Worm (Caenorhabditis elegans) whole organism, L2 larva: ENCODE measurements around the gene lin-42.
"Not testable (repeated sequence)": the region's sequence is repeated elsewhere in the genome, so short reads cannot be mapped to it uniquely, and the experiment has no call there.

ENCODE experiments used
- C34F6.9 ChIP-seq: fragments of 150-350 bp; optimal IDR thresholded peaks from 2 replicates; lab custom pipeline; 2014; ENCODE audit warnings: missing biosample characterization, missing genetic modification characterization
- F13H6.1 ChIP-seq: sonication (generic microtip); optimal IDR thresholded peaks from 2 replicates; lab custom pipeline; 2016; ENCODE audit warnings: missing genetic modification characterization, missing compliant biosample characterization
- Y55F3AM.14 ChIP-seq: fragments of 200-800 bp; sonication (Bioruptor generic); optimal IDR thresholded peaks from 2 replicates; lab custom pipeline; 2018; ENCODE audit warnings: mild to moderate bottlenecking, missing genetic modification characterization, missing compliant biosample characterization
- aly-2 ChIP-seq: fragments of 150-350 bp; optimal IDR thresholded peaks from 2 replicates; lab custom pipeline; 2014; ENCODE audit warnings: missing biosample characterization, missing genetic modification characterization
- blmp-1 ChIP-seq: sonication (generic microtip); optimal IDR thresholded peaks from 2 replicates; lab custom pipeline; 2017; ENCODE audit warnings: missing genetic modification characterization, mild to moderate bottlenecking, missing compliant biosample characterization, antibody characterized with exemption, moderate library complexity; ENCODE audit not compliant: insufficient read depth
- crh-2 ChIP-seq: sonication (generic microtip); optimal IDR thresholded peaks from 2 replicates; lab custom pipeline; 2017; ENCODE audit warnings: missing biosample characterization, missing genetic modification characterization
- dmd-4 ChIP-seq: sonication (generic microtip); optimal IDR thresholded peaks from 2 replicates; lab custom pipeline; 2017; ENCODE audit warnings: missing biosample characterization, missing genetic modification characterization
- egl-27 ChIP-seq: sonication (generic microtip); optimal IDR thresholded peaks from 3 replicates; lab custom pipeline; 2017; ENCODE audit warnings: missing biosample characterization, missing genetic modification reagents, missing genetic modification characterization
- elt-1 ChIP-seq: fragments of 150-350 bp; optimal IDR thresholded peaks from 2 replicates; lab custom pipeline; 2014; ENCODE audit warnings: missing biosample characterization, missing genetic modification characterization
- elt-3 ChIP-seq: sonication (generic microtip); optimal IDR thresholded peaks from 2 replicates; lab custom pipeline; 2017; ENCODE audit warnings: missing biosample characterization, missing genetic modification characterization
- fos-1 ChIP-seq: fragments of 150-350 bp; optimal IDR thresholded peaks from 2 replicates; lab custom pipeline; 2014; ENCODE audit warnings: missing biosample characterization, missing genetic modification characterization
- gmeb-1 ChIP-seq: fragments of 150-350 bp; optimal IDR thresholded peaks from 2 replicates; lab custom pipeline; 2014; ENCODE audit warnings: missing biosample characterization, missing genetic modification characterization
- lin-11 ChIP-seq: fragments of 150-350 bp; sonication (generic microtip); optimal IDR thresholded peaks from 2 replicates; lab custom pipeline; 2014; ENCODE audit warnings: missing biosample characterization, missing genetic modification characterization, inconsistent platforms, mixed read lengths
- lin-13 ChIP-seq: fragments of 150-350 bp; optimal IDR thresholded peaks from 2 replicates; lab custom pipeline; 2014; ENCODE audit warnings: missing biosample characterization, missing genetic modification reagents, missing genetic modification characterization
- lin-39 ChIP-seq: fragments of 150-350 bp; optimal IDR thresholded peaks from 2 replicates; lab custom pipeline; 2014; ENCODE audit warnings: missing biosample characterization, missing genetic modification reagents, missing genetic modification characterization
- lsy-2 ChIP-seq, 2 experiments: fragments of 150-350 bp in 1 of 2; sonication (generic microtip) in 1 of 2; optimal IDR thresholded peaks; 2 replicates each; lab custom pipeline; 2014 to 2017; ENCODE audit warnings: missing biosample characterization in 2 of 2, missing genetic modification characterization in 2 of 2
- mab-5 ChIP-seq: fragments of 150-350 bp; optimal IDR thresholded peaks from 2 replicates; lab custom pipeline; 2014; ENCODE audit warnings: missing biosample characterization, missing genetic modification characterization
- mbf-1 ChIP-seq: sonication (generic microtip); optimal IDR thresholded peaks from 2 replicates; lab custom pipeline; 2017; ENCODE audit warnings: missing biosample characterization, missing genetic modification characterization
- mdl-1 ChIP-seq, 2 experiments: fragments of 150-350 bp in 1 of 2; sonication (generic microtip) in 1 of 2; optimal IDR thresholded peaks; 2 replicates each; lab custom pipeline; 2017; ENCODE audit warnings: missing biosample characterization in 2 of 2, missing genetic modification characterization in 2 of 2
- nhr-11 ChIP-seq: fragments of 150-350 bp; optimal IDR thresholded peaks from 2 replicates; lab custom pipeline; 2014; ENCODE audit warnings: missing biosample characterization, missing genetic modification characterization
- nhr-12 ChIP-seq: fragments of 150-350 bp; optimal IDR thresholded peaks from 2 replicates; lab custom pipeline; 2014; ENCODE audit warnings: missing biosample characterization, missing genetic modification characterization
- nhr-129 ChIP-seq: fragments of 150-350 bp; optimal IDR thresholded peaks from 2 replicates; lab custom pipeline; 2014; ENCODE audit warnings: missing biosample characterization, missing genetic modification characterization
- nhr-21 ChIP-seq: fragments of 150-350 bp; optimal IDR thresholded peaks from 2 replicates; lab custom pipeline; 2014; ENCODE audit warnings: missing biosample characterization, missing genetic modification characterization
- nhr-23 ChIP-seq: fragments of 150-350 bp; optimal IDR thresholded peaks from 2 replicates; lab custom pipeline; 2014; ENCODE audit warnings: missing biosample characterization, missing genetic modification reagents, missing genetic modification characterization
- nhr-25 ChIP-seq: fragments of 150-350 bp; sonication (generic microtip); optimal IDR thresholded peaks from 3 replicates; lab custom pipeline; 2014; ENCODE audit warnings: missing biosample characterization, missing genetic modification characterization
- nhr-77 ChIP-seq: fragments of 150-350 bp; optimal IDR thresholded peaks from 2 replicates; lab custom pipeline; 2014; ENCODE audit warnings: missing biosample characterization, missing genetic modification characterization
- peb-1 ChIP-seq: fragments of 150-350 bp; optimal IDR thresholded peaks from 2 replicates; lab custom pipeline; 2014; ENCODE audit warnings: missing biosample characterization, missing genetic modification characterization
- skn-1 ChIP-seq: sonication (generic microtip); optimal IDR thresholded peaks from 2 replicates; lab custom pipeline; 2017; ENCODE audit warnings: missing biosample characterization, missing genetic modification characterization
- snpc-4 ChIP-seq: fragments of 150-350 bp; optimal IDR thresholded peaks from 2 replicates; lab custom pipeline; 2014; ENCODE audit warnings: missing biosample characterization, missing genetic modification characterization
- unc-39 ChIP-seq: fragments of 150-350 bp; optimal IDR thresholded peaks from 2 replicates; lab custom pipeline; 2014; ENCODE audit warnings: missing biosample characterization, missing genetic modification characterization
- unc-62 ChIP-seq: fragments of 150-350 bp; optimal IDR thresholded peaks from 2 replicates; lab custom pipeline; 2014; ENCODE audit warnings: missing biosample characterization, missing genetic modification reagents, missing genetic modification characterization
- zag-1 ChIP-seq: fragments of 150-350 bp; optimal IDR thresholded peaks from 2 replicates; lab custom pipeline; 2014; ENCODE audit warnings: missing biosample characterization, missing genetic modification characterization
- ztf-1 ChIP-seq: fragments of 200-800 bp; sonication (Bioruptor generic); conservative IDR thresholded peaks from 2 replicates; pipeline ENCODE4 v1.3.6; 2022; ENCODE audit warnings: missing genetic modification characterization, missing compliant biosample characterization
- ztf-11 ChIP-seq: sonication (generic microtip); optimal IDR thresholded peaks from 2 replicates; lab custom pipeline; 2017; ENCODE audit warnings: missing biosample characterization, missing genetic modification characterization

Gene lin-42

DNA sequence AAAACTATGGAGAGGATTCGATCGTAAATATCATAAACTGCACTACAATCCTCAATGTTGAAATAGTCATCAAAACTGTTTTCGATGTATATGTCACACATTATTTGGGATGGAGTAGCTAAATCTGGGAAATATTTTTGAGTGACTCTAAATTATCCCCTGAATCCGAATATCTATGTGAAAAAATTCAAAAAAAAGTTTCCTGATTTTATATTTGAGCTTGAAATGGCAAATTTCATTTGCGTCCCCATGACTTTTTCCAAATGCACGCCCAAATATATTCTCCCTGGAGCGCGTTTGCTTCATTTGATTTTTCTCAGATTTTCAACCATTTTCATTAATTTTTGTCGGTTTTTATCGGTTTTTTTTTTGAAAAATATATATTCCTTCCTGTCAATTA, 41.0 kb upstream of the lin-42 start, which contains the start of gene srz-64:
Gene srz-64 (minus strand): TSS at position 101 of the 400 bp plus-strand sequence.
- TF ChIP-seq F13H6.1 (tag; lab: Kevin White, UChicago) = no peak
- no peak for TF ChIP-seq lin-13
- TF ChIP-seq, all 48 proteins: peak for 0

DNA sequence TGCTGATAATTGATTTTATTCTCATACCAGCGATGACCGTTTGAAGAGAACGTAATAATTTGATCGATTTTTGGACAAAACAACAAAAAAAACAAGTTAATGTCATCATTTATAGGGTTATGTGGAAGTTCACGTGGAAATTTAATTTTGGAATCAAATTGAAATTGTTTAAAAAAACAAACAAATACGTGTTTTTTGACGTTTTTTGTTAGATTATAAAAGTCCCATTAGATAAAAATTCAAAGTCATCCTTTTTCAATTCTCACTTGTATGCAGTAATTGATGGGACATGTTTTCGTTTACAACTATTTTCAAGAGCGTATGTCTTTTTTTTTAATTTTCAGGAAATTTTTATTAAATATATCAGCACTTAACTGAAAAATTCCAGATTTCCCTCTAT, 33.4 kb upstream of the lin-42 start, which contains the start of the genes Y57G7A.6 and Y57G7A.3:
Gene Y57G7A.6 (minus strand): TSS at position 101 of the 400 bp plus-strand sequence.
Gene Y57G7A.3 (plus strand): TSS at position 269 of the 400 bp plus-strand sequence.
- no peak for TF ChIP-seq C34F6.9 (tag; lab: Kevin White, UChicago)
- TF ChIP-seq snpc-4 (tag; lab: Kevin White, UChicago) = no peak
- no peak for TF ChIP-seq unc-39 (tag; lab: Kevin White, UChicago)
- TF ChIP-seq F13H6.1 (tag; lab: Kevin White, UChicago) = no peak
- no peak for TF ChIP-seq unc-62
- TF ChIP-seq aly-2 (tag; lab: Kevin White, UChicago) = no peak
- no peak for TF ChIP-seq lsy-2 (tag; optimal IDR thresholded peaks at IDR 0.05; lab: Kevin White, UChicago)
- TF ChIP-seq Y55F3AM.14 = no peak

ce11 chrII:1284985-1285384, 32.8 kb upstream of the lin-42 start:
- no peak for TF ChIP-seq lin-11 (tag; lab: Kevin White, UChicago)
- no peak for TF ChIP-seq nhr-11 (tag; lab: Kevin White, UChicago)
- no peak for TF ChIP-seq Y55F3AM.14
- no peak for TF ChIP-seq nhr-129 (tag; lab: Kevin White, UChicago)
- TF ChIP-seq unc-62 = no peak
- no peak for TF ChIP-seq crh-2 (tag; lab: Kevin White, UChicago)
- TF ChIP-seq zag-1 (tag; lab: Kevin White, UChicago) = no peak
- TF ChIP-seq elt-3 (tag; lab: Kevin White, UChicago) = no peak
- TF ChIP-seq lin-13 = no peak
- TF ChIP-seq gmeb-1 (tag; lab: Kevin White, UChicago) = no peak
- TF ChIP-seq C34F6.9 (tag; lab: Kevin White, UChicago) = no peak
- no peak for TF ChIP-seq nhr-77 (tag; lab: Kevin White, UChicago)
- no peak for TF ChIP-seq nhr-21 (tag; lab: Kevin White, UChicago)
- TF ChIP-seq aly-2 (tag; lab: Kevin White, UChicago) = no peak
- TF ChIP-seq fos-1 = no peak

ce11 chrII:1278350-1278749, 26.2 kb upstream of the lin-42 start, which contains the start of gene srz-63:
Gene srz-63 (plus strand): TSS chrII:1278650.
- not testable (repeated sequence) for TF ChIP-seq ztf-1 (GFP tag; lab: Robert Waterston, UW); unc-62; elt-3 (tag; lab: Kevin White, UChicago)

- no peak for TF ChIP-seq blmp-1 (tag; lab: Kevin White, UChicago)
- TF ChIP-seq nhr-12 (tag; lab: Kevin White, UChicago) = no peak
- no peak for TF ChIP-seq F13H6.1 (tag; lab: Kevin White, UChicago)
- no peak for TF ChIP-seq peb-1 (tag; lab: Kevin White, UChicago)
- no peak for TF ChIP-seq mbf-1 (tag; lab: Kevin White, UChicago)
- no peak for TF ChIP-seq elt-1 (tag; lab: Kevin White, UChicago)
- no peak for TF ChIP-seq ztf-11 (tag; lab: Kevin White, UChicago)
- no peak for TF ChIP-seq gmeb-1 (tag; lab: Kevin White, UChicago)
- no peak for TF ChIP-seq zag-1 (tag; lab: Kevin White, UChicago)
- TF ChIP-seq aly-2 (tag; lab: Kevin White, UChicago) = no peak
- TF ChIP-seq C34F6.9 (tag; lab: Kevin White, UChicago) = no peak
- TF ChIP-seq dmd-4 = no peak
- TF ChIP-seq unc-39 (tag; lab: Kevin White, UChicago) = no peak
- no peak for TF ChIP-seq nhr-77 (tag; lab: Kevin White, UChicago)
- no peak for TF ChIP-seq elt-3 (tag; lab: Kevin White, UChicago)
- TF ChIP-seq lin-13 = no peak
- TF ChIP-seq nhr-23 (tag; lab: Kevin White, UChicago) = no peak
- no peak for TF ChIP-seq Y55F3AM.14
- no peak for TF ChIP-seq nhr-25 (tag; lab: Kevin White, UChicago)
- TF ChIP-seq mdl-1 (tag; optimal IDR thresholded peaks at IDR 0.05; lab: Kevin White, UChicago) = no peak
These were observed 24.6 kb upstream of the lin-42 start, which contains the start of gene Y57G7A.11 for ce11 chrII:1276778-1277177. Gene Y57G7A.11 (minus strand): TSS chrII:1276878.

ce11 chrII:1275439-1275838, 23.3 kb upstream of the lin-42 start, which contains the start of gene Y57G7A.5:
Gene Y57G7A.5 (minus strand): TSS chrII:1275539.
- TF ChIP-seq lsy-2 (tag; optimal IDR thresholded peaks at IDR 0.05; lab: Kevin White, UChicago) = no peak
- TF ChIP-seq ztf-11 (tag; lab: Kevin White, UChicago) = no peak
- TF ChIP-seq lin-39 (tag; lab: Kevin White, UChicago) = no peak
- TF ChIP-seq mab-5 = no peak
- TF ChIP-seq egl-27 (tag; lab: Kevin White, UChicago) = no peak
- no peak for TF ChIP-seq skn-1 (tag; lab: Kevin White, UChicago)
- no peak for TF ChIP-seq mbf-1 (tag; lab: Kevin White, UChicago)
- TF ChIP-seq mdl-1 (tag; optimal IDR thresholded peaks at IDR 0.05; lab: Kevin White, UChicago) = no peak
- no peak for TF ChIP-seq Y55F3AM.14
- TF ChIP-seq snpc-4 (tag; lab: Kevin White, UChicago) = no peak
- TF ChIP-seq F13H6.1 (tag; lab: Kevin White, UChicago) = no peak
